Fruit fly (Drosophila melanogaster) whole organism, embryonic: ENCODE data around the gene RhoBTB.

Experiments
- Aef1 ChIP-seq: fragments of 200-800 bp; sonication (Bioruptor generic); IDR thresholded peaks from 3 replicates; pipeline ENCODE4 v1.3.6; 2022; ENCODE audit warnings: missing biosample characterization, missing genetic modification characterization
- CG10543 ChIP-seq: fragments of 200-800 bp; sonication (Bioruptor generic); optimal IDR thresholded peaks from 3 replicates; lab custom pipeline; 2017; ENCODE audit warnings: missing biosample characterization, mild to moderate bottlenecking, missing genetic modification characterization, moderate library complexity
- CG11093 ChIP-seq: fragments of 200-800 bp; sonication (Bioruptor generic); IDR thresholded peaks from 3 replicates; pipeline ENCODE4 v1.3.6; 2022; ENCODE audit warnings: missing biosample characterization, missing genetic modification characterization
- CG11695 ChIP-seq: fragments of 200-800 bp; sonication (Bioruptor generic); IDR thresholded peaks from 3 replicates; pipeline ENCODE4 v1.3.6; 2022; ENCODE audit warnings: missing biosample characterization, missing genetic modification characterization
- CG15514 ChIP-seq: fragments of 200-800 bp; sonication (Bioruptor generic); optimal IDR thresholded peaks from 3 replicates; lab custom pipeline; 2017; ENCODE audit warnings: missing biosample characterization, missing genetic modification characterization, mild to moderate bottlenecking, moderate library complexity, missing genetic modification reagents
- CG15696 ChIP-seq: fragments of 200-800 bp; sonication (Bioruptor generic); optimal IDR thresholded peaks from 2 replicates; lab custom pipeline; 2019; ENCODE audit warnings: missing biosample characterization, mild to moderate bottlenecking, missing genetic modification characterization, moderate library complexity
- CG18599 ChIP-seq: fragments of 200-800 bp; sonication (Bioruptor generic); optimal IDR thresholded peaks from 3 replicates; lab custom pipeline; 2017; ENCODE audit warnings: missing biosample characterization, missing genetic modification characterization, mild to moderate bottlenecking, moderate library complexity, missing genetic modification reagents
- CG2875 ChIP-seq: fragments of 200-800 bp; sonication (Bioruptor generic); optimal IDR thresholded peaks from 2 replicates; lab custom pipeline; 2017; ENCODE audit warnings: missing biosample characterization, mild to moderate bottlenecking, missing genetic modification characterization, missing genetic modification reagents
- CG32772 ChIP-seq: fragments of 200-800 bp; sonication (Bioruptor generic); IDR thresholded peaks from 2 replicates; pipeline ENCODE4 v1.3.6; 2022; ENCODE audit warnings: missing biosample characterization, missing genetic modification characterization
- CG33557 ChIP-seq: fragments of 200-800 bp; sonication (Bioruptor generic); optimal IDR thresholded peaks from 2 replicates; lab custom pipeline; 2019; ENCODE audit warnings: missing biosample characterization, mild to moderate bottlenecking, missing genetic modification characterization, moderate library complexity
- CG34376 ChIP-seq: fragments of 200-800 bp; sonication (Bioruptor generic); optimal IDR thresholded peaks from 2 replicates; lab custom pipeline; 2018; ENCODE audit warnings: missing biosample characterization, mild to moderate bottlenecking, missing genetic modification characterization
- CG3847 ChIP-seq: fragments of 200-800 bp; sonication (Bioruptor generic); IDR thresholded peaks from 2 replicates; pipeline ENCODE4 v1.3.6; 2022; ENCODE audit warnings: missing biosample characterization, missing genetic modification characterization
- CG4424 ChIP-seq: fragments of 200-800 bp; sonication (Bioruptor generic); optimal IDR thresholded peaks from 3 replicates; lab custom pipeline; 2016; ENCODE audit warnings: missing biosample characterization, missing genetic modification characterization
- CG6854 ChIP-seq: fragments of 200-800 bp; sonication (Bioruptor generic); optimal IDR thresholded peaks from 3 replicates; lab custom pipeline; 2017; ENCODE audit warnings: missing biosample characterization, mild to moderate bottlenecking, missing genetic modification characterization
- CG7745 ChIP-seq: fragments of 200-800 bp; sonication (Bioruptor generic); optimal IDR thresholded peaks from 2 replicates; lab custom pipeline; 2018; ENCODE audit warnings: missing biosample characterization, mild to moderate bottlenecking, missing genetic modification characterization, moderate library complexity
- CG7987 ChIP-seq: fragments of 200-800 bp; sonication (Bioruptor generic); optimal IDR thresholded peaks from 2 replicates; lab custom pipeline; 2018; ENCODE audit warnings: missing biosample characterization, mild to moderate bottlenecking, missing genetic modification characterization, moderate library complexity
- CG8089 ChIP-seq: fragments of 200-800 bp; sonication (Bioruptor generic); optimal IDR thresholded peaks from 3 replicates; lab custom pipeline; 2016; ENCODE audit warnings: missing biosample characterization, missing genetic modification characterization
- CG8281 ChIP-seq: fragments of 200-800 bp; sonication (Bioruptor generic); optimal IDR thresholded peaks from 2 replicates; lab custom pipeline; 2018; ENCODE audit warnings: missing biosample characterization, mild to moderate bottlenecking, missing genetic modification characterization, moderate library complexity
- Deaf1 ChIP-seq: fragments of 200-800 bp; optimal IDR thresholded peaks from 3 replicates; lab custom pipeline; 2019; ENCODE audit warnings: missing biosample characterization, mild to moderate bottlenecking, missing genetic modification characterization, moderate library complexity
- E2f2 ChIP-seq: fragments of 200-800 bp; sonication (Bioruptor generic); IDR thresholded peaks from 2 replicates; pipeline ENCODE4 v1.3.6; 2022; ENCODE audit warnings: missing biosample characterization, missing genetic modification characterization
- ERR ChIP-seq: fragments of 200-800 bp; sonication (Bioruptor generic); optimal IDR thresholded peaks from 2 replicates; lab custom pipeline; 2016; ENCODE audit warnings: missing biosample characterization, missing genetic modification characterization
- Ets65A ChIP-seq: fragments of 200-800 bp; sonication (Bioruptor generic); peaks from one replicate; lab custom pipeline; 2016; ENCODE audit warnings: missing biosample characterization, missing genetic modification characterization
- HHEX ChIP-seq: fragments of 200-800 bp; sonication (Bioruptor generic); optimal IDR thresholded peaks from 3 replicates; lab custom pipeline; 2017; ENCODE audit warnings: missing biosample characterization, mild to moderate bottlenecking, missing genetic modification characterization, missing genetic modification reagents
- Hsf ChIP-seq: fragments of 200-800 bp; sonication (Bioruptor generic); optimal IDR thresholded peaks from 3 replicates; lab custom pipeline; 2016; ENCODE audit warnings: missing biosample characterization, missing genetic modification characterization
- MESR4 ChIP-seq: fragments of 200-800 bp; sonication (Bioruptor generic); optimal IDR thresholded peaks from 2 replicates; lab custom pipeline; 2018; ENCODE audit warnings: missing biosample characterization, mild to moderate bottlenecking, missing genetic modification characterization, moderate library complexity
- NfI ChIP-seq: fragments of 200-800 bp; sonication (Bioruptor generic); optimal IDR thresholded peaks from 3 replicates; lab custom pipeline; 2018; ENCODE audit warnings: missing biosample characterization, mild to moderate bottlenecking, missing genetic modification characterization, moderate library complexity
- ash1 ChIP-seq: fragments of 200-800 bp; sonication (Bioruptor generic); optimal IDR thresholded peaks from 2 replicates; lab custom pipeline; 2018; ENCODE audit warnings: missing biosample characterization, mild to moderate bottlenecking, missing genetic modification characterization
- bcd ChIP-seq: fragments of 200-800 bp; sonication (Bioruptor generic); optimal IDR thresholded peaks from 2 replicates; lab custom pipeline; 2017; ENCODE audit warnings: missing biosample characterization, mild to moderate bottlenecking, missing genetic modification characterization
- da ChIP-seq: fragments of 200-800 bp; sonication (Bioruptor generic); optimal IDR thresholded peaks from 2 replicates; lab custom pipeline; 2016; ENCODE audit warnings: missing biosample characterization, missing genetic modification characterization
- danr ChIP-seq: fragments of 200-800 bp; sonication (Bioruptor generic); IDR thresholded peaks from 2 replicates; pipeline ENCODE4 v1.3.6; 2022; ENCODE audit warnings: missing biosample characterization, missing genetic modification characterization
- dimm ChIP-seq: fragments of 200-800 bp; sonication (Bioruptor generic); IDR thresholded peaks from 2 replicates; pipeline ENCODE4 v1.3.6; 2022; ENCODE audit warnings: missing biosample characterization, missing genetic modification characterization
- ewg ChIP-seq: fragments of 200-800 bp; sonication (Bioruptor generic); optimal IDR thresholded peaks from 3 replicates; lab custom pipeline; 2017; ENCODE audit warnings: mild to moderate bottlenecking, missing biosample characterization, missing genetic modification reagents, missing genetic modification characterization
- exex ChIP-seq: fragments of 200-800 bp; sonication (Bioruptor generic); optimal IDR thresholded peaks from 4 replicates; lab custom pipeline; 2018; ENCODE audit warnings: missing biosample characterization, mild to moderate bottlenecking, missing genetic modification characterization, moderate library complexity
- fd64A ChIP-seq: fragments of 200-800 bp; sonication (Bioruptor generic); optimal IDR thresholded peaks from 3 replicates; lab custom pipeline; 2018; ENCODE audit warnings: missing biosample characterization, mild to moderate bottlenecking, missing genetic modification characterization
- ftz-f1 ChIP-seq: fragments of 200-800 bp; sonication (Bioruptor generic); optimal IDR thresholded peaks from 2 replicates; lab custom pipeline; 2016; ENCODE audit warnings: missing biosample characterization, missing genetic modification characterization
- her ChIP-seq: fragments of 200-800 bp; sonication (Bioruptor generic); optimal IDR thresholded peaks from 2 replicates; lab custom pipeline; 2016; ENCODE audit warnings: missing biosample characterization, missing genetic modification characterization
- jigr1 ChIP-seq: fragments of 200-800 bp; sonication (Bioruptor generic); IDR thresholded peaks from 3 replicates; pipeline ENCODE4 v1.3.6; 2022; ENCODE audit warnings: missing biosample characterization, missing genetic modification characterization
- kay ChIP-seq: fragments of 200-800 bp; sonication (Bioruptor generic); optimal IDR thresholded peaks from 2 replicates; lab custom pipeline; 2016; ENCODE audit warnings: missing biosample characterization, missing genetic modification characterization
- lab ChIP-seq: fragments of 200-800 bp; sonication (Bioruptor generic); optimal IDR thresholded peaks from 3 replicates; lab custom pipeline; 2017; ENCODE audit warnings: missing biosample characterization, missing genetic modification characterization, mild to moderate bottlenecking, moderate library complexity, missing genetic modification reagents
- lola ChIP-seq, 3 experiments: fragments of >200 bp in 2 of 3; fragments of 200-800 bp in 1 of 3; sonication (Bioruptor generic) in 1 of 3; optimal IDR thresholded peaks; 2 replicates each; lab custom pipeline; 2017 to 2019; ENCODE audit warnings: missing biosample characterization in 3 of 3, missing genetic modification characterization in 3 of 3, mild to moderate bottlenecking in 1 of 3, moderate library complexity in 1 of 3
- peb ChIP-seq: fragments of 200-800 bp; sonication (Bioruptor generic); IDR thresholded peaks from 2 replicates; pipeline ENCODE4 v1.3.6; 2022; ENCODE audit warnings: missing biosample characterization, missing genetic modification characterization
- ranshi ChIP-seq: fragments of 200-800 bp; sonication (Bioruptor generic); IDR thresholded peaks from 2 replicates; pipeline ENCODE4 v1.3.6; 2022; ENCODE audit warnings: missing biosample characterization, missing genetic modification characterization
- ro ChIP-seq: fragments of 200-800 bp; sonication (Bioruptor generic); IDR thresholded peaks from 2 replicates; pipeline ENCODE4 v1.3.6; 2022; ENCODE audit warnings: missing biosample characterization, missing genetic modification characterization
- shn ChIP-seq: fragments of 200-800 bp; sonication (Bioruptor generic); optimal IDR thresholded peaks from 3 replicates; lab custom pipeline; 2016; ENCODE audit warnings: missing biosample characterization, missing genetic modification characterization
- tna ChIP-seq: fragments of 200-800 bp; sonication (Bioruptor generic); IDR thresholded peaks from 2 replicates; pipeline ENCODE4 v1.3.6; 2022; ENCODE audit warnings: missing biosample characterization, missing genetic modification characterization; ENCODE audit not compliant: partially characterized antibody
- trh ChIP-seq: fragments of 200-800 bp; sonication (Bioruptor generic); optimal IDR thresholded peaks from 2 replicates; lab custom pipeline; 2016; ENCODE audit warnings: missing biosample characterization, missing genetic modification characterization
- tup ChIP-seq: fragments of 200-800 bp; sonication (Bioruptor generic); optimal IDR thresholded peaks from 2 replicates; lab custom pipeline; 2016; ENCODE audit warnings: missing biosample characterization, mild to moderate bottlenecking, missing genetic modification characterization, moderate library complexity
- wdn ChIP-seq: fragments of 200-800 bp; sonication (Bioruptor generic); IDR thresholded peaks from 2 replicates; pipeline ENCODE4 v1.3.6; 2022; ENCODE audit warnings: missing biosample characterization, missing genetic modification characterization

The RhoBTB gene

dm6 chr3L:20347762-20348580, 28.1 kb upstream of the RhoBTB start, which contains the start of the genes Rbbp5 and eRF1 (continued):
- TF ChIP-seq CG2875 (GFP tag; lab: Kevin White, UChicago) (no peak), Deaf1 (tag; lab: Kevin White, UChicago) (no peak), lab (GFP tag; lab: Kevin White, UChicago) (peak; percentile 74), CG7987 (GFP tag; lab: Kevin White, UChicago) (no peak), ewg (peak; percentile 48), trh (GFP tag; lab: Kevin White, UChicago) (peak; percentile 36), NfI (GFP tag; lab: Kevin White, UChicago) (peak; percentile 63), tna (GFP tag; lab: Robert Waterston, UW) (peak; percentile 75), kay (GFP tag; lab: Kevin White, UChicago) (peak; percentile 51), dimm (GFP tag; lab: Robert Waterston, UW) (no peak), CG11695 (GFP tag; lab: Robert Waterston, UW) (0 out of 3 replicates have a peak, but pooled peaks have one; percentile 10), her (GFP tag; lab: Kevin White, UChicago) (peak; percentile 7), da (GFP tag; lab: Kevin White, UChicago) (no peak), tup (GFP tag; lab: Kevin White, UChicago) (no peak), wdn (GFP tag; lab: Robert Waterston, UW) (peak; percentile 66), CG10543 (GFP tag; lab: Kevin White, UChicago) (peak; percentile 68), CG3847 (peak; percentile 85), E2f2 (peak; percentile 24; the same call in 1 of the 2 replicates), ERR (GFP tag; lab: Kevin White, UChicago) (peak; percentile 16), CG8281 (tag; lab: Kevin White, UChicago) (no peak), CG34376 (GFP tag; lab: Kevin White, UChicago) (peak; percentile 24), ro (GFP tag; lab: Robert Waterston, UW) (no peak), CG33557 (GFP tag; lab: Kevin White, UChicago) (peak; percentile 55), CG8089 (peak; percentile 44), Hsf (peak; percentile 68), CG6854 (GFP tag; lab: Kevin White, UChicago) (no peak), MESR4 (peak; percentile 88), CG7745 (tag; lab: Kevin White, UChicago) (no peak), jigr1 (GFP tag; lab: Robert Waterston, UW) (no peak), Aef1 (peak; percentile 88), ranshi (GFP tag; lab: Robert Waterston, UW) (0 out of 2 replicates have a peak, but pooled peaks have one; percentile 78), ftz-f1 (GFP tag; lab: Kevin White, UChicago) (no peak), exex (tag; lab: Kevin White, UChicago) (peak; percentile 28), CG15514 (peak; percentile 72), danr (GFP tag; lab: Robert Waterston, UW) (no peak), Ets65A (GFP tag; lab: Kevin White, UChicago) (peak; percentile 96), ash1 (no peak), peb (peak; percentile 49; the same call in 1 of the 2 replicates), lola (GFP tag; optimal IDR thresholded peaks at IDR 0.05; lab: Kevin White, UChicago) (peak in 1 of 3 experiments; percentile 77), HHEX (no peak), fd64A (GFP tag; lab: Kevin White, UChicago) (no peak), CG32772 (peak; percentile 84), CG18599 (GFP tag; lab: Kevin White, UChicago) (no peak), shn (peak; percentile 42), CG15696 (tag; lab: Kevin White, UChicago) (peak; percentile 80), CG11093 (peak; percentile 59; the same call in 1 of the 3 replicates), bcd (GFP tag; lab: Kevin White, UChicago) (peak; percentile 70), CG4424 (GFP tag; lab: Kevin White, UChicago) (peak; percentile 77)
